Worm (Caenorhabditis elegans): ENCODE results near the gene srh-67.

DNA sequence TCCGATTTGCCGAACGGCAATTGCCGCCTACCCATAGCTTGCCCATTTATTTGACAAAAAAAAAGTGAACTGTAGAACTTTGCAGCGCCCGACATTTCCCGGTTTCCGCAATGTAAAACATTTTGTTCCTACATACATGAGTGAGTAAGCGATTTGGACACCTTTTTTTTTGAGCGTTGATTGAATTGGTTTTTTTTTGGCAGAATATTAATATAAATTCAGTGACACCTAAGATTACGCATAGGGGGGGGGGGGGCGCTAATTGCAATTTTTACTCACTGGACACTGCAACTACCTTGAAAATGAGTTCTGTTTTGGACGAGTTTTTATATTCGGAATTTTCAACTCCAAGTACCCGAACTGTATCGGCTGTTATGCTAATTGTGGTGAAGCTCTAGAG, 16.8 kb downstream of the srh-67 start, which contains the start of gene srx-118:
- TF ChIP-seq ceh-82 (tag; optimal IDR thresholded peaks at IDR 0.05): no peak
- TF ChIP-seq daf-12 (tag; optimal IDR thresholded peaks at IDR 0.05): no peak
- TF ChIP-seq zag-1 (tag; optimal IDR thresholded peaks at IDR 0.05): no peak
- no peak for TF ChIP-seq mml-1 (tag; optimal IDR thresholded peaks at IDR 0.05)
- TF ChIP-seq tbx-2 (tag; optimal IDR thresholded peaks at IDR 0.05): no peak
- TF ChIP-seq skn-1 (tag; optimal IDR thresholded peaks at IDR 0.05): no peak
- TF ChIP-seq nhr-25 (tag; optimal IDR thresholded peaks at IDR 0.05): no peak
- TF ChIP-seq pqm-1 (tag; optimal IDR thresholded peaks at IDR 0.05): no peak
- TF ChIP-seq elt-3 (tag; optimal IDR thresholded peaks at IDR 0.05): no peak
- TF ChIP-seq elt-1 (tag; optimal IDR thresholded peaks at IDR 0.05): no peak
- no peak for TF ChIP-seq nhr-76 (tag; optimal IDR thresholded peaks at IDR 0.05)
- no peak for TF ChIP-seq jun-1 (tag; optimal IDR thresholded peaks at IDR 0.05)
- TF ChIP-seq nhr-12 (tag; optimal IDR thresholded peaks at IDR 0.05): no peak
- TF ChIP-seq sea-2 (GFP tag; optimal IDR thresholded peaks at IDR 0.05): no peak

Measured in whole organism, L3 larva.